Worm (Caenorhabditis elegans) whole organism, young adult: ENCODE measurements around the gene fbxa-64.

Source experiments
- B0336.3 ChIP-seq: fragments of 200-800 bp; sonication (Bioruptor generic); IDR thresholded peaks from 2 replicates; pipeline ENCODE4 v1.3.6; 2022; ENCODE audit warnings: missing genetic modification characterization, missing compliant biosample characterization
- Y67H2A.10 ChIP-seq: fragments of 200-800 bp; sonication (Bioruptor generic); conservative IDR thresholded peaks from 2 replicates; pipeline ENCODE4 v1.3.6; 2022; ENCODE audit warnings: missing genetic modification reagents, missing genetic modification characterization, missing compliant biosample characterization
- lsy-27 ChIP-seq: sonication (generic microtip); optimal IDR thresholded peaks from 2 replicates; lab custom pipeline; 2017; ENCODE audit warnings: missing genetic modification characterization, mild to moderate bottlenecking, missing compliant biosample characterization, antibody characterized with exemption, missing genotype, borderline replicate concordance; ENCODE audit not compliant: insufficient read depth

ce11 chrV:3273156-3273555 is 4.8 kb downstream of the fbxa-64 start, which contains the start of gene T28A11.20:
- TF ChIP-seq B0336.3 (GFP tag; lab: Robert Waterston, UW) (no peak), lsy-27 (tag; lab: Kevin White, UChicago) (no peak), Y67H2A.10 (GFP tag; lab: Robert Waterston, UW) (no peak)
